Fruit fly (Drosophila melanogaster) whole organism, embryonic: ENCODE measurements around the gene Tg.

ENCODE experiments used
- Aef1 ChIP-seq: fragments of 200-800 bp; sonication (Bioruptor generic); IDR thresholded peaks from 3 replicates; pipeline ENCODE4 v1.3.6; 2022; ENCODE audit warnings: missing biosample characterization, missing genetic modification characterization
- C15 ChIP-seq: fragments of 200-800 bp; sonication (Bioruptor generic); IDR thresholded peaks from 3 replicates; pipeline ENCODE4 v1.3.6; 2022; ENCODE audit warnings: missing biosample characterization, missing genetic modification characterization
- CG10147 ChIP-seq: fragments of 200-800 bp; sonication (Bioruptor generic); optimal IDR thresholded peaks from 2 replicates; lab custom pipeline; 2019; ENCODE audit warnings: missing biosample characterization, mild to moderate bottlenecking, missing genetic modification characterization, moderate library complexity
- CG13287 ChIP-seq: fragments of 200-800 bp; sonication (Bioruptor generic); IDR thresholded peaks from 2 replicates; pipeline ENCODE4 v1.3.6; 2022; ENCODE audit warnings: missing biosample characterization, missing genetic modification characterization; ENCODE audit not compliant: partially characterized antibody
- CG13624 ChIP-seq: fragments of 200-800 bp; sonication (Bioruptor generic); optimal IDR thresholded peaks from 2 replicates; lab custom pipeline; 2016; ENCODE audit warnings: missing biosample characterization, missing genetic modification characterization
- CG15601 ChIP-seq: fragments of 200-800 bp; sonication (Bioruptor generic); optimal IDR thresholded peaks from 3 replicates; lab custom pipeline; 2019; ENCODE audit warnings: missing biosample characterization, mild to moderate bottlenecking, missing genetic modification characterization, moderate library complexity
- CG1647 ChIP-seq: fragments of 200-800 bp; sonication (Bioruptor generic); optimal IDR thresholded peaks from 3 replicates; lab custom pipeline; 2016; ENCODE audit warnings: missing biosample characterization, missing genetic modification characterization
- CG16815 ChIP-seq: fragments of 200-800 bp; sonication (Bioruptor generic); optimal IDR thresholded peaks from 3 replicates; lab custom pipeline; 2017; ENCODE audit warnings: missing biosample characterization, mild to moderate bottlenecking, missing genetic modification characterization
- CG1792 ChIP-seq: fragments of 200-800 bp; sonication (Bioruptor generic); optimal IDR thresholded peaks from 2 replicates; lab custom pipeline; 2016; ENCODE audit warnings: missing biosample characterization, missing genetic modification characterization
- CG1832 ChIP-seq: fragments of 200-800 bp; sonication (Bioruptor generic); optimal IDR thresholded peaks from 2 replicates; lab custom pipeline; 2017; ENCODE audit warnings: missing biosample characterization, mild to moderate bottlenecking, missing genetic modification characterization, inconsistent platforms
- CG30403 ChIP-seq: fragments of 200-800 bp; sonication (Bioruptor generic); optimal IDR thresholded peaks from 3 replicates; lab custom pipeline; 2016; ENCODE audit warnings: missing biosample characterization, missing genetic modification characterization
- CG3065 ChIP-seq: fragments of 200-800 bp; sonication (Bioruptor generic); optimal IDR thresholded peaks from 2 replicates; lab custom pipeline; 2016; ENCODE audit warnings: missing biosample characterization, missing genetic modification characterization
- CG3847 ChIP-seq: fragments of 200-800 bp; sonication (Bioruptor generic); IDR thresholded peaks from 2 replicates; pipeline ENCODE4 v1.3.6; 2022; ENCODE audit warnings: missing biosample characterization, missing genetic modification characterization
- CG7556 ChIP-seq: fragments of 200-800 bp; sonication (Bioruptor generic); optimal IDR thresholded peaks from 2 replicates; lab custom pipeline; 2017; ENCODE audit warnings: missing biosample characterization, mild to moderate bottlenecking, missing genetic modification characterization
- CG8089 ChIP-seq: fragments of 200-800 bp; sonication (Bioruptor generic); optimal IDR thresholded peaks from 3 replicates; lab custom pipeline; 2016; ENCODE audit warnings: missing biosample characterization, missing genetic modification characterization
- CG8478 ChIP-seq: fragments of >200 bp; optimal IDR thresholded peaks from 2 replicates; lab custom pipeline; 2018
- CG9932 ChIP-seq: fragments of 200-800 bp; sonication (Bioruptor generic); IDR thresholded peaks from 2 replicates; pipeline ENCODE4 v1.3.6; 2022; ENCODE audit warnings: missing biosample characterization, missing genetic modification characterization
- CHES-1-like ChIP-seq: fragments of 200-800 bp; sonication (Bioruptor generic); optimal IDR thresholded peaks from 2 replicates; lab custom pipeline; 2016; ENCODE audit warnings: missing biosample characterization, missing genetic modification characterization
- Dad ChIP-seq: fragments of 200-800 bp; sonication (Bioruptor generic); optimal IDR thresholded peaks from 3 replicates; lab custom pipeline; 2016; ENCODE audit warnings: missing biosample characterization, missing genetic modification characterization
- Dip3 ChIP-seq: fragments of 200-800 bp; sonication (Bioruptor generic); optimal IDR thresholded peaks from 3 replicates; lab custom pipeline; 2016; ENCODE audit warnings: missing biosample characterization, missing genetic modification characterization
- Dref ChIP-seq: fragments of 200-800 bp; sonication (Bioruptor generic); IDR thresholded peaks from 2 replicates; pipeline ENCODE4 v1.3.6; 2022; ENCODE audit warnings: missing biosample characterization, missing genetic modification characterization
- Fer3 ChIP-seq: fragments of 200-800 bp; sonication (Bioruptor generic); optimal IDR thresholded peaks from 2 replicates; lab custom pipeline; 2018; ENCODE audit warnings: missing biosample characterization, mild to moderate bottlenecking, missing genetic modification characterization, moderate library complexity
- H15 ChIP-seq: fragments of 200-800 bp; sonication (Bioruptor generic); IDR thresholded peaks from 3 replicates; pipeline ENCODE4 v1.3.6; 2022; ENCODE audit warnings: missing biosample characterization, missing genetic modification characterization
- H2.0 ChIP-seq: fragments of 200-800 bp; sonication (Bioruptor generic); IDR thresholded peaks from 2 replicates; pipeline ENCODE4 v1.3.6; 2022; ENCODE audit warnings: missing biosample characterization, missing genetic modification characterization
- HLH54F ChIP-seq: fragments of 200-800 bp; sonication (Bioruptor generic); optimal IDR thresholded peaks from 3 replicates; lab custom pipeline; 2016; ENCODE audit warnings: missing biosample characterization, missing genetic modification characterization
- Hr51 ChIP-seq, 2 experiments: fragments of 200-800 bp; sonication (Bioruptor generic); optimal IDR thresholded peaks; 2 replicates in 1 of 2; 3 replicates in 1 of 2; lab custom pipeline; 2016 to 2018; ENCODE audit warnings: missing biosample characterization in 2 of 2, missing genetic modification characterization in 2 of 2, mild to moderate bottlenecking in 1 of 2, moderate library complexity in 1 of 2
- MESR4 ChIP-seq: fragments of 200-800 bp; sonication (Bioruptor generic); optimal IDR thresholded peaks from 2 replicates; lab custom pipeline; 2018; ENCODE audit warnings: missing biosample characterization, mild to moderate bottlenecking, missing genetic modification characterization, moderate library complexity
- Mad ChIP-seq: fragments of 200-800 bp; sonication (Bioruptor generic); optimal IDR thresholded peaks from 2 replicates; lab custom pipeline; 2016; ENCODE audit warnings: missing biosample characterization, missing genetic modification characterization
- NC2α ChIP-seq: fragments of 200-800 bp; sonication (Bioruptor generic); optimal IDR thresholded peaks from 2 replicates; lab custom pipeline; 2016; ENCODE audit warnings: missing biosample characterization, missing genetic modification characterization
- NK7.1 ChIP-seq: fragments of 200-800 bp; sonication (Bioruptor generic); optimal IDR thresholded peaks from 3 replicates; lab custom pipeline; 2016; ENCODE audit warnings: missing biosample characterization, missing genetic modification characterization
- Oaz ChIP-seq: fragments of 200-800 bp; sonication (Bioruptor generic); IDR thresholded peaks from 2 replicates; pipeline ENCODE4 v1.3.6; 2022; ENCODE audit warnings: missing biosample characterization, missing genetic modification characterization
- Ravus ChIP-seq: fragments of 200-800 bp; sonication (Bioruptor generic); IDR thresholded peaks from 2 replicates; pipeline ENCODE4 v1.3.6; 2022; ENCODE audit warnings: missing biosample characterization, missing genetic modification characterization
- Six4 ChIP-seq: fragments of 200-800 bp; sonication (Bioruptor generic); optimal IDR thresholded peaks from 2 replicates; lab custom pipeline; 2016; ENCODE audit warnings: missing biosample characterization, missing genetic modification characterization
- Xbp1 ChIP-seq: fragments of 200-800 bp; sonication (Bioruptor generic); optimal IDR thresholded peaks from 3 replicates; lab custom pipeline; 2016; ENCODE audit warnings: missing biosample characterization, mild to moderate bottlenecking, missing genetic modification characterization
- Xrp1 ChIP-seq: fragments of 200-800 bp; sonication (Bioruptor generic); IDR thresholded peaks from 2 replicates; pipeline ENCODE4 v1.3.6; 2022; ENCODE audit warnings: missing biosample characterization, missing genetic modification characterization
- aop ChIP-seq: fragments of 200-800 bp; sonication (Bioruptor generic); IDR thresholded peaks from 2 replicates; pipeline ENCODE4 v1.3.6; 2022; ENCODE audit warnings: missing biosample characterization, missing genetic modification characterization
- ap ChIP-seq: fragments of 200-800 bp; sonication (Bioruptor generic); IDR thresholded peaks from 2 replicates; pipeline ENCODE4 v1.3.6; 2022; ENCODE audit warnings: missing biosample characterization, missing genetic modification characterization
- bbx ChIP-seq: fragments of 200-800 bp; sonication (Bioruptor generic); IDR thresholded peaks from 2 replicates; pipeline ENCODE4 v1.3.6; 2022; ENCODE audit warnings: missing biosample characterization, missing genetic modification characterization; ENCODE audit not compliant: partially characterized antibody
- bigmax ChIP-seq: fragments of 200-800 bp; sonication (Bioruptor generic); optimal IDR thresholded peaks from 2 replicates; lab custom pipeline; 2018; ENCODE audit warnings: missing biosample characterization, mild to moderate bottlenecking, missing genetic modification characterization
- br ChIP-seq: fragments of >200 bp; optimal IDR thresholded peaks from 2 replicates; lab custom pipeline; 2017
- danr ChIP-seq: fragments of 200-800 bp; sonication (Bioruptor generic); IDR thresholded peaks from 2 replicates; pipeline ENCODE4 v1.3.6; 2022; ENCODE audit warnings: missing biosample characterization, missing genetic modification characterization
- eve ChIP-seq, 2 experiments: fragments of >200 bp; optimal IDR thresholded peaks; 2 replicates each; lab custom pipeline; 2017; ENCODE audit warnings: missing biosample characterization in 2 of 2, missing genetic modification characterization in 2 of 2
- gce ChIP-seq: fragments of 200-800 bp; sonication (Bioruptor generic); IDR thresholded peaks from 3 replicates; pipeline ENCODE4 v1.3.6; 2022; ENCODE audit warnings: missing biosample characterization, missing genetic modification characterization
- gsb-n ChIP-seq: fragments of 200-800 bp; sonication (Bioruptor generic); optimal IDR thresholded peaks from 3 replicates; lab custom pipeline; 2018; ENCODE audit warnings: missing biosample characterization, mild to moderate bottlenecking, missing genetic modification characterization
- her ChIP-seq: fragments of 200-800 bp; sonication (Bioruptor generic); optimal IDR thresholded peaks from 2 replicates; lab custom pipeline; 2016; ENCODE audit warnings: missing biosample characterization, missing genetic modification characterization
- nau ChIP-seq: fragments of 200-800 bp; sonication (Bioruptor generic); optimal IDR thresholded peaks from 3 replicates; lab custom pipeline; 2017; ENCODE audit warnings: missing biosample characterization, mild to moderate bottlenecking, missing genetic modification characterization, missing genetic modification reagents
- repo ChIP-seq: fragments of 200-800 bp; sonication (Bioruptor generic); optimal IDR thresholded peaks from 2 replicates; lab custom pipeline; 2016; ENCODE audit warnings: missing biosample characterization, missing genetic modification characterization
- sc ChIP-seq, 3 experiments: fragments of >200 bp in 2 of 3; fragments of 200-800 bp in 1 of 3; sonication (Bioruptor generic) in 1 of 3; optimal IDR thresholded peaks; 2 replicates in 2 of 3; 3 replicates in 1 of 3; lab custom pipeline; 2017; ENCODE audit warnings: mild to moderate bottlenecking in 1 of 3, missing biosample characterization in 1 of 3, missing genetic modification characterization in 1 of 3, missing genetic modification reagents in 1 of 3
- tio ChIP-seq: fragments of 200-800 bp; sonication (Bioruptor generic); optimal IDR thresholded peaks from 2 replicates; lab custom pipeline; 2017; ENCODE audit warnings: missing biosample characterization, missing genetic modification characterization, inconsistent platforms
- wdn ChIP-seq: fragments of 200-800 bp; sonication (Bioruptor generic); IDR thresholded peaks from 2 replicates; pipeline ENCODE4 v1.3.6; 2022; ENCODE audit warnings: missing biosample characterization, missing genetic modification characterization
- wor ChIP-seq: fragments of 200-800 bp; sonication (Bioruptor generic); IDR thresholded peaks from 2 replicates; pipeline ENCODE4 v1.3.6; 2022; ENCODE audit warnings: missing biosample characterization, missing genetic modification characterization
- zen2 ChIP-seq: fragments of 200-800 bp; sonication (Bioruptor generic); IDR thresholded peaks from 3 replicates; pipeline ENCODE4 v1.3.6; 2022; ENCODE audit warnings: missing biosample characterization, missing genetic modification characterization; ENCODE audit not compliant: partially characterized antibody

The Tg gene

dm6 chr2L:8034734-8035133, 23.5 kb downstream of the Tg start (continued):
- peak; percentile 31; the same call in 1 of the 2 replicates for TF ChIP-seq CG9932
- peak; percentile 15 to 77 for TF ChIP-seq Hr51 (GFP tag; optimal IDR thresholded peaks at IDR 0.05; lab: Kevin White, UChicago)
- peak; percentile 37 for TF ChIP-seq CG13624
- no peak; the same call in 1 of the 2 replicates for TF ChIP-seq Ravus (GFP tag; lab: Robert Waterston, UW)
- no peak for TF ChIP-seq CG16815 (GFP tag; lab: Kevin White, UChicago)
- peak; percentile 70 for TF ChIP-seq Xbp1 (GFP tag; lab: Kevin White, UChicago)
- TF ChIP-seq CG8478: no peak
- no peak for TF ChIP-seq CG1792 (GFP tag; lab: Kevin White, UChicago)
- TF ChIP-seq bbx (GFP tag; lab: Robert Waterston, UW): no peak
- no peak for TF ChIP-seq CG15601 (tag; lab: Kevin White, UChicago)
- no peak for TF ChIP-seq CG1832 (GFP tag; lab: Kevin White, UChicago)
- peak; percentile 54; the same call in 1 of the 2 replicates for TF ChIP-seq ap
- TF ChIP-seq nau: no peak
- 0 out of 3 replicates have a peak, but pooled peaks have one; percentile 36 for TF ChIP-seq gce (GFP tag; lab: Robert Waterston, UW)
- peak; percentile 43 for TF ChIP-seq CG3847 (GFP tag; lab: Robert Waterston, UW)
- TF ChIP-seq NK7.1 (GFP tag; lab: Kevin White, UChicago): no peak
- peak; percentile 36 for TF ChIP-seq CG10147 (GFP tag; lab: Kevin White, UChicago)
- no peak for TF ChIP-seq zen2
- peak; percentile 49; the same call in 2 of the 3 replicates for TF ChIP-seq Aef1 (GFP tag; lab: Robert Waterston, UW)
- TF ChIP-seq sc (optimal IDR thresholded peaks at IDR 0.05; lab: Kevin White, UChicago): no peak
- TF ChIP-seq sc (GFP tag; optimal IDR thresholded peaks at IDR 0.05; lab: Kevin White, UChicago): peak; percentile 9
- peak; percentile 24 for TF ChIP-seq Dip3
- TF ChIP-seq CG13287 (GFP tag; lab: Robert Waterston, UW): no peak
- no peak for TF ChIP-seq repo (GFP tag; lab: Kevin White, UChicago)
- TF ChIP-seq H2.0: peak; percentile 55; the same call in 1 of the 2 replicates
- 0 out of 3 replicates have a peak, but pooled peaks have one; percentile 26 for TF ChIP-seq C15 (GFP tag; lab: Robert Waterston, UW)
- no peak for TF ChIP-seq eve (GFP tag; optimal IDR thresholded peaks at IDR 0.05; lab: Kevin White, UChicago)
- no peak for TF ChIP-seq aop
- 0 out of 2 replicates have a peak, but pooled peaks have one; percentile 29 for TF ChIP-seq Oaz
- no peak for TF ChIP-seq wdn
- TF ChIP-seq tio (GFP tag; lab: Kevin White, UChicago): peak; percentile 29
- TF ChIP-seq CG1647 (GFP tag; lab: Kevin White, UChicago): peak; percentile 28
- TF ChIP-seq CHES-1-like (GFP tag; lab: Kevin White, UChicago): no peak
- TF ChIP-seq wor: no peak; the same call in 1 of the 2 replicates
- no peak for TF ChIP-seq MESR4 (GFP tag; lab: Kevin White, UChicago)
- peak; percentile 53 for TF ChIP-seq CG7556 (GFP tag; lab: Kevin White, UChicago)
- TF ChIP-seq Dref (GFP tag; lab: Robert Waterston, UW): no peak
- TF ChIP-seq br (lab: Kevin White, UChicago): no peak
- TF ChIP-seq Fer3 (tag; lab: Kevin White, UChicago): peak; percentile 62
- TF ChIP-seq bigmax (GFP tag; lab: Kevin White, UChicago): no peak
- peak; percentile 20 for TF ChIP-seq HLH54F (GFP tag; lab: Kevin White, UChicago)
- peak; percentile 20 for TF ChIP-seq gsb-n
- TF ChIP-seq Xrp1: peak; percentile 79
- TF ChIP-seq NC2α (GFP tag; lab: Kevin White, UChicago): no peak
- peak; percentile 28 for TF ChIP-seq her (GFP tag; lab: Kevin White, UChicago)
- no peak for TF ChIP-seq Mad (GFP tag; lab: Kevin White, UChicago)
- TF ChIP-seq Dad (GFP tag; lab: Kevin White, UChicago): no peak
- TF ChIP-seq CG8089 (GFP tag; lab: Kevin White, UChicago): no peak
- TF ChIP-seq H15 (GFP tag; lab: Robert Waterston, UW): peak; percentile 61; the same call in 2 of the 3 replicates
- no peak for TF ChIP-seq CG3065 (GFP tag; lab: Kevin White, UChicago)
- TF ChIP-seq Six4 (GFP tag; lab: Kevin White, UChicago): no peak
- peak; percentile 67 for TF ChIP-seq danr
- peak; percentile 53 for TF ChIP-seq CG30403 (GFP tag; lab: Kevin White, UChicago)
